Worm (Caenorhabditis elegans) whole organism, late embryonic: ENCODE data around the gene ccch-5.
A peak's percentile ranks its signal among the peaks of the same experiment; 100 is the strongest.

Source experiments
- C08G9.2 ChIP-seq: sonication (generic microtip); optimal IDR thresholded peaks from 2 replicates; lab custom pipeline; 2016; ENCODE audit warnings: mild to moderate bottlenecking, missing genetic modification characterization, moderate library complexity, missing compliant biosample characterization
- C38D4.7 ChIP-seq: fragments of 200-800 bp; sonication (Bioruptor generic); optimal IDR thresholded peaks from 2 replicates; lab custom pipeline; 2018; ENCODE audit warnings: mild to moderate bottlenecking, missing genetic modification characterization, moderate library complexity, missing compliant biosample characterization
- F13H6.1 ChIP-seq: sonication (generic microtip); optimal IDR thresholded peaks from 2 replicates; lab custom pipeline; 2016; ENCODE audit warnings: missing genetic modification characterization, missing compliant biosample characterization
- K02D7.2 ChIP-seq: sonication (generic microtip); optimal IDR thresholded peaks from 2 replicates; lab custom pipeline; 2017; ENCODE audit warnings: mild to moderate bottlenecking, missing genetic modification characterization, missing compliant biosample characterization
- K09A11.1 ChIP-seq: sonication (generic microtip); optimal IDR thresholded peaks from 2 replicates; lab custom pipeline; 2017; ENCODE audit warnings: antibody characterized with exemption, mild to moderate bottlenecking, missing genetic modification characterization, missing compliant biosample characterization; ENCODE audit not compliant: insufficient read depth
- ahr-1 ChIP-seq: sonication (generic microtip); optimal IDR thresholded peaks from 2 replicates; lab custom pipeline; 2016; ENCODE audit warnings: missing genetic modification characterization, missing compliant biosample characterization
- ama-1 ChIP-seq: fragments of 150-350 bp; optimal IDR thresholded peaks from 2 replicates; lab custom pipeline; 2014
- ceh-14 ChIP-seq: sonication (generic microtip); optimal IDR thresholded peaks from 2 replicates; lab custom pipeline; 2016; ENCODE audit warnings: missing genotype, missing genetic modification characterization, missing compliant biosample characterization
- ceh-18 ChIP-seq: sonication (generic microtip); optimal IDR thresholded peaks from 2 replicates; lab custom pipeline; 2016; ENCODE audit warnings: missing genetic modification characterization, missing compliant biosample characterization
- ceh-2 ChIP-seq: sonication (generic microtip); optimal IDR thresholded peaks from 2 replicates; lab custom pipeline; 2016; ENCODE audit warnings: missing genotype, missing genetic modification characterization, missing compliant biosample characterization
- ceh-22 ChIP-seq: sonication (generic microtip); optimal IDR thresholded peaks from 2 replicates; lab custom pipeline; 2017; ENCODE audit warnings: missing biosample characterization, missing genetic modification characterization
- ceh-24 ChIP-seq: sonication (generic microtip); optimal IDR thresholded peaks from 2 replicates; lab custom pipeline; 2016; ENCODE audit warnings: mild to moderate bottlenecking, missing genetic modification characterization, missing compliant biosample characterization
- ceh-30 ChIP-seq: fragments of 150-350 bp; optimal IDR thresholded peaks from 2 replicates; lab custom pipeline; 2014; ENCODE audit warnings: missing biosample characterization, missing genetic modification characterization
- ceh-31 ChIP-seq: sonication (generic microtip); optimal IDR thresholded peaks from 2 replicates; lab custom pipeline; 2016; ENCODE audit warnings: missing genetic modification characterization, missing compliant biosample characterization
- ceh-34 ChIP-seq: sonication (generic microtip); optimal IDR thresholded peaks from 2 replicates; lab custom pipeline; 2016; ENCODE audit warnings: mild to moderate bottlenecking, missing genetic modification characterization, missing compliant biosample characterization
- ceh-45 ChIP-seq: fragments of 200-800 bp; sonication (Bioruptor generic); IDR thresholded peaks from 2 replicates; pipeline ENCODE4 v1.3.6; 2022; ENCODE audit warnings: missing genetic modification reagents, missing genetic modification characterization, missing compliant biosample characterization
- ceh-6 ChIP-seq: fragments of 200-800 bp; sonication (Bioruptor generic); optimal IDR thresholded peaks from 2 replicates; lab custom pipeline; 2018; ENCODE audit warnings: mild to moderate bottlenecking, missing genetic modification characterization, missing compliant biosample characterization
- dmd-4 ChIP-seq: sonication (generic microtip); optimal IDR thresholded peaks from 2 replicates; lab custom pipeline; 2016; ENCODE audit warnings: borderline replicate concordance, missing genetic modification characterization, missing compliant biosample characterization
- elt-2 ChIP-seq: sonication (generic microtip); optimal IDR thresholded peaks from 2 replicates; lab custom pipeline; 2016; ENCODE audit warnings: missing genetic modification reagents, missing genetic modification characterization, missing compliant biosample characterization
- ets-4 ChIP-seq: sonication (generic microtip); optimal IDR thresholded peaks from 2 replicates; lab custom pipeline; 2016; ENCODE audit warnings: missing genetic modification characterization, missing compliant biosample characterization
- eyg-1 ChIP-seq: sonication (generic microtip); optimal IDR thresholded peaks from 2 replicates; lab custom pipeline; 2016; ENCODE audit warnings: missing genotype, missing genetic modification characterization, missing compliant biosample characterization
- fax-1 ChIP-seq: sonication (generic microtip); optimal IDR thresholded peaks from 2 replicates; lab custom pipeline; 2016; ENCODE audit warnings: missing genotype, missing genetic modification characterization, missing compliant biosample characterization
- fkh-6 ChIP-seq: sonication (generic microtip); optimal IDR thresholded peaks from 2 replicates; lab custom pipeline; 2016; ENCODE audit warnings: missing genetic modification characterization, missing compliant biosample characterization
- gmeb-2 ChIP-seq: sonication (generic microtip); optimal IDR thresholded peaks from 2 replicates; lab custom pipeline; 2016; ENCODE audit warnings: missing genetic modification characterization, inconsistent platforms, missing compliant biosample characterization
- hlh-30 ChIP-seq: sonication (generic microtip); optimal IDR thresholded peaks from 2 replicates; lab custom pipeline; 2017; ENCODE audit warnings: antibody characterized with exemption, missing genetic modification characterization, missing compliant biosample characterization; ENCODE audit not compliant: insufficient read depth
- hlh-6 ChIP-seq: sonication (generic microtip); optimal IDR thresholded peaks from 2 replicates; lab custom pipeline; 2016; ENCODE audit warnings: missing genotype, missing genetic modification characterization, missing compliant biosample characterization
- lim-6 ChIP-seq: sonication (generic microtip); optimal IDR thresholded peaks from 2 replicates; lab custom pipeline; 2016; ENCODE audit warnings: missing genetic modification characterization, missing compliant biosample characterization
- lin-11 ChIP-seq: fragments of 200-800 bp; sonication (Bioruptor generic); optimal IDR thresholded peaks from 2 replicates; lab custom pipeline; 2018; ENCODE audit warnings: mild to moderate bottlenecking, missing genetic modification characterization, missing compliant biosample characterization
- madf-2 ChIP-seq: sonication (generic microtip); optimal IDR thresholded peaks from 2 replicates; lab custom pipeline; 2017; ENCODE audit warnings: missing genetic modification characterization, missing compliant biosample characterization
- mec-3 ChIP-seq: sonication (generic microtip); optimal IDR thresholded peaks from 2 replicates; lab custom pipeline; 2016; ENCODE audit warnings: borderline replicate concordance, missing genetic modification characterization, missing compliant biosample characterization
- nfya-1 ChIP-seq: sonication (generic microtip); optimal IDR thresholded peaks from 2 replicates; lab custom pipeline; 2017; ENCODE audit warnings: missing genetic modification characterization, mild to moderate bottlenecking, missing compliant biosample characterization, antibody characterized with exemption, moderate library complexity
- nhr-11 ChIP-seq: fragments of 150-350 bp; optimal IDR thresholded peaks from 2 replicates; lab custom pipeline; 2014; ENCODE audit warnings: missing biosample characterization, missing genetic modification characterization
- nhr-232 ChIP-seq: sonication (generic microtip); optimal IDR thresholded peaks from 2 replicates; lab custom pipeline; 2016; ENCODE audit warnings: missing genetic modification characterization, missing compliant biosample characterization
- npax-4 ChIP-seq: sonication (generic microtip); optimal IDR thresholded peaks from 2 replicates; lab custom pipeline; 2016; ENCODE audit warnings: missing genetic modification characterization, missing compliant biosample characterization
- odd-2 ChIP-seq: sonication (generic microtip); optimal IDR thresholded peaks from 2 replicates; lab custom pipeline; 2017; ENCODE audit warnings: antibody characterized with exemption, mild to moderate bottlenecking, missing genetic modification characterization, missing compliant biosample characterization
- pag-3 ChIP-seq: sonication (generic microtip); optimal IDR thresholded peaks from 2 replicates; lab custom pipeline; 2016; ENCODE audit warnings: missing compliant biosample characterization, missing genetic modification characterization, borderline replicate concordance
- pha-2 ChIP-seq: sonication (generic microtip); optimal IDR thresholded peaks from 2 replicates; lab custom pipeline; 2017; ENCODE audit warnings: mild to moderate bottlenecking, missing genetic modification characterization, missing compliant biosample characterization
- pha-4 ChIP-seq: fragments of 150-350 bp; optimal IDR thresholded peaks from 2 replicates; lab custom pipeline; 2018; ENCODE audit warnings: missing biosample characterization, missing genetic modification reagents, missing genetic modification characterization
- pros-1 ChIP-seq: fragments of 150-350 bp; optimal IDR thresholded peaks from 2 replicates; lab custom pipeline; 2014; ENCODE audit warnings: missing biosample characterization, missing genetic modification reagents, missing genetic modification characterization
- ref-2 ChIP-seq: sonication (generic microtip); optimal IDR thresholded peaks from 2 replicates; lab custom pipeline; 2016; ENCODE audit warnings: missing genetic modification characterization, missing compliant biosample characterization
- rnt-1 ChIP-seq: sonication (generic microtip); optimal IDR thresholded peaks from 2 replicates; lab custom pipeline; 2016; ENCODE audit warnings: missing genetic modification characterization, missing compliant biosample characterization
- sdc-2 ChIP-seq: sonication (generic microtip); optimal IDR thresholded peaks from 2 replicates; lab custom pipeline; 2016; ENCODE audit warnings: missing genotype, missing genetic modification characterization, missing compliant biosample characterization
- sox-4 ChIP-seq: sonication (generic microtip); optimal IDR thresholded peaks from 2 replicates; lab custom pipeline; 2017; ENCODE audit warnings: mild to moderate bottlenecking, missing genetic modification characterization, inconsistent platforms, missing compliant biosample characterization
- tbx-2 ChIP-seq: sonication (generic microtip); optimal IDR thresholded peaks from 2 replicates; lab custom pipeline; 2016; ENCODE audit warnings: missing genetic modification characterization, missing compliant biosample characterization
- tbx-7 ChIP-seq: sonication (generic microtip); optimal IDR thresholded peaks from 2 replicates; lab custom pipeline; 2016; ENCODE audit warnings: missing genotype, missing genetic modification characterization, missing compliant biosample characterization
- unc-3 ChIP-seq, 2 experiments: fragments of 200-800 bp in 1 of 2; sonication (Bioruptor generic) in 1 of 2; sonication (generic microtip) in 1 of 2; conservative IDR thresholded peaks in 1 of 2; optimal IDR thresholded peaks in 1 of 2; 2 replicates each; pipeline versions ENCODE4 v1.3.6 to Lab custom; 2016 to 2022; ENCODE audit warnings: missing compliant biosample characterization in 2 of 2, missing genetic modification characterization in 2 of 2, missing genetic modification reagents in 1 of 2
- unc-86 ChIP-seq: sonication (generic microtip); optimal IDR thresholded peaks from 2 replicates; lab custom pipeline; 2016; ENCODE audit warnings: missing genetic modification characterization, missing compliant biosample characterization

ccch-5 gene

DNA sequence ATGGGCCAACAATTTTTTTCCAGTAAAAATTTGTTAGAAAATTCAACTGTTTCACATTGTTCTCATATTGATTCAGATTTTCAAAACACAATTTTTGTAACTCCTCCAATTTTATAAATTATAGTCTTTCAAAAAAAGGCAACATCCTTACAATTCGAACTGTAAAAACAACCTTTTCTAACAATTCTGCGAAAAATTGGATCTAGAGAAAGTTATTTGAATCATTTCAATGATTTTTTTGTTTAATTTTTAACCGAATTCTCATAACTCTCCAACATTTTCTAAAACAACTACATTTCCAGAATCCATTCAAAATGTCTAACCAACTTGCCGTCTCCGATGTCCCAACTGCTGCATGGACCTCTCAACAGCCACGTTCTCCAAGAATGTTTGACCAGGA lies at the start of gene ccch-5:
Gene ccch-5, plus strand, starts transcription at position 301 of the 400 bp plus-strand sequence.
- TF ChIP-seq C08G9.2 (tag; lab: Kevin White, UChicago) (no peak), K09A11.1 (tag; lab: Kevin White, UChicago) (no peak)
- TF ChIP-seq, all 69 proteins: peak for 0

DNA sequence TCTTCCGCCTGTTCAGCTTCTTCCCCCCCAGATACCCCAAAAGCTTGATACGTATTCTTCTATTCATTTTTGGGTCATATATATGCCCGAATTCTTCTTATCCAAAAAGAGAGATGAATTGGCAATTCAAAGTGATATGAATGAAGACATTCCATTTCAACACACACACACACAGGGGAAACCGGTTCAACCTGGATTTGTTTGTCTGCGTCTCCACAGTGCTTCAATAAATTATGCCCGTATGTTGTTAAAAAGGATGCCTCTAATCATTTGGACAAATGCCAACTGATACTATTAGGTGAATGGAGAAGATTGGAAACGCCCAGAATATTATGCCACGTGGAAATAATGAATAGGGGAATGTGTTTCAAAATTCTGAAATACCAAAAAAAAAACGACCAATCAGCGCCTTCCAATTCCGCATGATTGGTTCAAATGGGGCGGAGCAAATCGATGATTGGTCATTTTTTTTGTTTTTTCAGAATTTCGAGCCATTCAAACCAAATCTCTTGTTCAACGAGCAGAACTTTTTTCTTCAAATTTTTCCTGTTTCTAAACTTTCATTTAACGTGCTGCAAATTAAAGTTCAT lies 49.5 kb upstream of the ccch-5 start:
- TF ChIP-seq lin-11 (tag; lab: Kevin White, UChicago) (no peak), lim-6 (tag; lab: Kevin White, UChicago) (no peak), nfya-1 (tag; lab: Kevin White, UChicago) (peak; percentile 75)

DNA sequence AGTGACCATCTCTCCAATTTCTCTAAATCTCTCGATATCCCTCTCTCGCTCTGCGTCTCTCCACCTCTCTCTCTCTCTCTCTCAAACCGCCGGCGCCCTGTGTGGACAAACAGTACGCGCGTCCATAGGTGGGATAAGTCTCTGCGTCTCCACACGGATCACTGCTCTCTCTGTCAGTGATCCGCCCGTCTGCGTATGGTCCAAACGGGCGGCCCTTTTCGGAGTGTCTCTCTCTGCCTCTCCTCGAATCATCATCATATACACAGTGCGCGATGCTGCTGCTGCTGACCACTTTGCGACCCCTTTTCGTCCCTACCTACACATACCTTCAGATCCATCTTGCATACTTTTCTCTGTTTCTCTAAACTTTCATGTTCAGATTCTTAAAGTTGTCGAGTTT lies 47.1 kb upstream of the ccch-5 start:
- TF ChIP-seq pha-4 (tag; lab: Kevin White, UChicago) (no peak), ama-1 (lab: Kevin White, UChicago) (no peak), rnt-1 (peak; percentile 63), ceh-31 (tag; lab: Kevin White, UChicago) (peak; percentile 49), C38D4.7 (no peak), fax-1 (tag; lab: Kevin White, UChicago) (no peak), ahr-1 (tag; lab: Kevin White, UChicago) (no peak), fkh-6 (tag; lab: Kevin White, UChicago) (no peak), dmd-4 (tag; lab: Kevin White, UChicago) (no peak), gmeb-2 (tag; lab: Kevin White, UChicago) (no peak), unc-86 (tag; lab: Kevin White, UChicago) (no peak), ceh-45 (no peak), pag-3 (no peak), ref-2 (tag; lab: Kevin White, UChicago) (peak; percentile 65), hlh-30 (tag; lab: Kevin White, UChicago) (peak; percentile 26), pros-1 (tag; lab: Kevin White, UChicago) (peak; percentile 62), ceh-30 (no peak), unc-3 (GFP tag; conservative IDR thresholded peaks at IDR 0.05; lab: Robert Waterston, UW) (no peak), unc-3 (tag; optimal IDR thresholded peaks at IDR 0.05; lab: Kevin White, UChicago) (no peak), sdc-2 (tag; lab: Kevin White, UChicago) (no peak), ceh-24 (tag; lab: Kevin White, UChicago) (no peak), tbx-2 (peak; percentile 70), K09A11.1 (tag; lab: Kevin White, UChicago) (no peak), ceh-18 (tag; lab: Kevin White, UChicago) (peak; percentile 36), ets-4 (peak; percentile 9), eyg-1 (tag; lab: Kevin White, UChicago) (peak; percentile 34), nfya-1 (tag; lab: Kevin White, UChicago) (peak; percentile 73), sox-4 (no peak), ceh-14 (tag; lab: Kevin White, UChicago) (no peak), hlh-6 (peak; percentile 49), npax-4 (tag; lab: Kevin White, UChicago) (no peak), F13H6.1 (tag; lab: Kevin White, UChicago) (peak; percentile 77), K02D7.2 (no peak), ceh-34 (tag; lab: Kevin White, UChicago) (peak; percentile 10), ceh-6 (no peak), odd-2 (tag; lab: Kevin White, UChicago) (no peak), tbx-7 (tag; lab: Kevin White, UChicago) (peak; percentile 15), nhr-232 (peak; percentile 1), ceh-2 (peak; percentile 6), nhr-11 (tag; lab: Kevin White, UChicago) (no peak), C08G9.2 (tag; lab: Kevin White, UChicago) (peak; percentile 33), pha-2 (tag; lab: Kevin White, UChicago) (peak; percentile 32), mec-3 (tag; lab: Kevin White, UChicago) (no peak), elt-2 (tag; lab: Kevin White, UChicago) (no peak), ceh-22 (no peak), madf-2 (tag; lab: Kevin White, UChicago) (no peak)
- TF ChIP-seq, all 69 proteins: peak for 18
